Fruit fly (Drosophila melanogaster) whole organism, adult: Measurements from ENCODE around the gene CG12502.

ENCODE experiments used
- CG11617 ChIP-seq: fragments of 200-800 bp; sonication (Bioruptor generic); optimal IDR thresholded peaks from 2 replicates; lab custom pipeline; 2017; ENCODE audit warnings: mild to moderate bottlenecking, missing biosample characterization, missing genetic modification reagents, missing genetic modification characterization
- CG14711 ChIP-seq: fragments of 200-800 bp; sonication (Bioruptor generic); optimal IDR thresholded peaks from 2 replicates; lab custom pipeline; 2018; ENCODE audit warnings: missing biosample characterization, mild to moderate bottlenecking, missing genetic modification characterization, moderate library complexity
- CG1620 ChIP-seq: fragments of 200-800 bp; sonication (Bioruptor generic); optimal IDR thresholded peaks from 2 replicates; lab custom pipeline; 2016; ENCODE audit warnings: missing biosample characterization, missing genetic modification characterization
- CG5204 ChIP-seq: fragments of 200-800 bp; sonication (Bioruptor generic); optimal IDR thresholded peaks from 2 replicates; lab custom pipeline; 2016; ENCODE audit warnings: missing biosample characterization, missing genetic modification characterization
- Crg-1 ChIP-seq: fragments of 200-800 bp; sonication (Bioruptor generic); optimal IDR thresholded peaks from 2 replicates; lab custom pipeline; 2016; ENCODE audit warnings: missing biosample characterization, missing genetic modification characterization
- Hr96 ChIP-seq: fragments of 200-800 bp; sonication (Bioruptor generic); optimal IDR thresholded peaks from 2 replicates; lab custom pipeline; 2016; ENCODE audit warnings: missing biosample characterization, missing genetic modification characterization
- cic ChIP-seq: fragments of 200-800 bp; sonication (Bioruptor generic); optimal IDR thresholded peaks from 2 replicates; lab custom pipeline; 2017; ENCODE audit warnings: missing biosample characterization, mild to moderate bottlenecking, missing genetic modification characterization, moderate library complexity
- cnc ChIP-seq, 2 experiments: fragments of >200 bp; optimal IDR thresholded peaks; 2 replicates each; lab custom pipeline; 2017
- kay ChIP-seq: fragments of 200-800 bp; sonication (Bioruptor generic); peaks from one replicate; lab custom pipeline; 2016; ENCODE audit warnings: missing biosample characterization, missing genetic modification characterization, borderline replicate concordance
- ovo ChIP-seq: fragments of 200-800 bp; sonication (Bioruptor generic); optimal IDR thresholded peaks from 2 replicates; lab custom pipeline; 2016; ENCODE audit warnings: missing biosample characterization, missing genetic modification characterization
- pad ChIP-seq: fragments of 200-800 bp; sonication (Bioruptor generic); optimal IDR thresholded peaks from 3 replicates; lab custom pipeline; 2017; ENCODE audit warnings: missing biosample characterization, missing genetic modification characterization, mild to moderate bottlenecking, moderate library complexity, missing genetic modification reagents
- toe ChIP-seq: fragments of 200-800 bp; sonication (Bioruptor generic); optimal IDR thresholded peaks from 2 replicates; lab custom pipeline; 2016; ENCODE audit warnings: missing biosample characterization, missing genetic modification characterization

DNA sequence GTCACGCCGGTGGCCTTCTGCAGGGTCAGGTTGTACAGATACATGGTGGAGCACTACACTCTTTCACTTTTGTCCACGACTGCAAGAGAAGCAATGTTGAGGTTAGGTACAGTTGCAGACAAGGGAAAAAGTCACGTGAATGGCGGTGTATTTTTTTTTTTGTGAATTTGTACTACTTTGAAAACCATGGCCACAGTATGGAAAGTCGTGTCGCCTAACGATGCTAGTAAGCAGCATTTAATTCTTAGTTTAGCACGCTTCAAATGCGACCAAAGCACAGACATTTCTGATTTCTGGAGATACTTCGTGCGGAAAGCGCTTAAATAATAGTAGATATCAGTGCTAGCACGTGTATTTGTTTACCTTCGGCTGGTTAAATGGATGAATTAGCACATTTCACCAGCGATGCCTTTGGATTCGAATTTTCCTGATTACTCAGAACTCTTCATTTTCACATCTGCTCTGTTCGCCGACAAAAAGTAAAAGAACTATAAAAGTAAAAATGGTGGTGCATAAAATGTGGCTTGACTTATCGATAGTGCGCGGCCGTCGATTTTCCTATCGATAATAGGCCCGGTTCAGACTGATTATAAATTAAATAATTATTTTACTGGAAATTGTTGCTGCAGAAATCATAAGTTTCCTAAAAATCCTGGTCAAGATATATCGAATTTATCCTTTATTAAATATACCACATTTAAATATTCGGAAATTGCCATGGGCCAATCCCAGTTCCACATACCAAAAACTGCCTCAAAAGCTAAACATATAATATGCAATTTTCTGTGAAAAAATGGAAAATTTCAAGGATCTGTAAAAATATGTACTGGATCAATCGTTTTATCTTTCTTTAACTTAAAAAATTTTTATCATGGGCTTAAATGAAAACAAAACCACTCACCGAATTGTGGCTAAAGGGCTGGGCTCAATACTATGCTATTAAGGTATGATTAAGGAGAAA lies 32.0 kb upstream of the CG12502 start, which contains the start of gene Sf3b3:
- TF ChIP-seq ovo (GFP tag; lab: Kevin White, UChicago) (no peak), Crg-1 (GFP tag; lab: Kevin White, UChicago) (no peak), cnc (optimal IDR thresholded peaks at IDR 0.05; lab: Kevin White, UChicago) (no peak), Hr96 (no peak), toe (peak; percentile 55), CG11617 (no peak), kay (GFP tag; lab: Kevin White, UChicago) (no peak), cic (no peak), CG14711 (tag; lab: Kevin White, UChicago) (no peak), pad (GFP tag; lab: Kevin White, UChicago) (no peak), CG1620 (GFP tag; lab: Kevin White, UChicago) (no peak), CG5204 (no peak)
